Fruit fly (Drosophila melanogaster): ENCODE results near the gene CG10561.

CG10561 gene

DNA sequence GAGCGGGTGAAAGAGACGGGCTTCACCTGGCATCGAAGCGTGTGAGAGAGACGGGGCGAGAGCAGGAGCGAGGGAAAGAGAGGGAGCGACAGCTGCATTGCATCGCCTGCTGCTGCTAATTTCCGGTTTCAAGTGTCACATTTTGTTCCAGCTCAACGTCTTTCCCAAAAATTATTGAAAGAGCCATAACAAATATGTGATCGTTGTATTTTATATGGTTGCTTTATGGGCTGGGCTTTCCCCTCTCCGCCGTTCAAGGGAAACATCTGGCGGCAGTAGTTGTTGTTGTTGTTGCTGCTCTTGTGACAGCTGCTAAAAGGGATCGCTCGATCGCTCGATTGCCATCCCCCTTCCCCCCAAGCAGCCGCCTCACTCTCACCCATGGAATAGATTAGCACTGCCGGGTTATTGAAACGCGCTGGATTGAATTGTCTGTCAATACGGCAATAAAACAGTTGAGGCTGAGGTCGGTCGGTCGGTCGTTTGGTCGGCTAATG, 40.7 kb downstream of the CG10561 start (continued):
- TF ChIP-seq CG12071 (GFP tag; optimal IDR thresholded peaks at IDR 0.05) = no peak
- TF ChIP-seq zf30C (GFP tag; optimal IDR thresholded peaks at IDR 0.05) = no peak
- peak; percentile 9 for TF ChIP-seq CG1603 (tag; optimal IDR thresholded peaks at IDR 0.05)
- TF ChIP-seq CG10543 (GFP tag; optimal IDR thresholded peaks at IDR 0.05) = peak; percentile 38
- TF ChIP-seq Poxn (GFP tag; IDR thresholded peaks at IDR 0.05) = no peak
- TF ChIP-seq Adf1 (GFP tag; IDR thresholded peaks at IDR 0.05) = peak; percentile 14; the same call in 1 of the 2 replicates
- peak; percentile 31; the same call in 1 of the 2 replicates for TF ChIP-seq Awh (GFP tag; IDR thresholded peaks at IDR 0.05)
- TF ChIP-seq ato (GFP tag; IDR thresholded peaks at IDR 0.05; ENCODE audit: partially characterized antibody) = no peak
- no peak for TF ChIP-seq Bdp1 (GFP tag; optimal IDR thresholded peaks at IDR 0.05)
- no peak for TF ChIP-seq CG10267 (tag; optimal IDR thresholded peaks at IDR 0.05)
- TF ChIP-seq zen2 (GFP tag; IDR thresholded peaks at IDR 0.05; ENCODE audit: partially characterized antibody) = no peak
- TF ChIP-seq nom (GFP tag; optimal IDR thresholded peaks at IDR 0.05) = peak; percentile 60
- TF ChIP-seq Atf-2 (GFP tag; optimal IDR thresholded peaks at IDR 0.05) = no peak
- no peak for TF ChIP-seq Hmr (GFP tag; optimal IDR thresholded peaks at IDR 0.05)
- no peak for TF ChIP-seq unc-4 (GFP tag; IDR thresholded peaks at IDR 0.05; ENCODE audit: partially characterized antibody)
- TF ChIP-seq zfh1 (GFP tag; IDR thresholded peaks at IDR 0.05) = peak; percentile 18; the same call in 1 of the 3 replicates
- no peak for TF ChIP-seq D (optimal IDR thresholded peaks at IDR 0.05)
- TF ChIP-seq D (GFP tag; optimal IDR thresholded peaks at IDR 0.05) = no peak
- no peak for TF ChIP-seq CG15269 (tag; optimal IDR thresholded peaks at IDR 0.05)
- TF ChIP-seq tio (GFP tag; optimal IDR thresholded peaks at IDR 0.05) = no peak
- TF ChIP-seq abd-A (tag; optimal IDR thresholded peaks at IDR 0.05) = peak; percentile 78
- TF ChIP-seq crol (GFP tag; IDR thresholded peaks at IDR 0.05) = peak; percentile 90
- peak in 1 of 2 experiments; percentile 37 for TF ChIP-seq insv (GFP tag; optimal IDR thresholded peaks at IDR 0.05)
- TF ChIP-seq D19A (tag; optimal IDR thresholded peaks at IDR 0.05) = peak; percentile 11
- no peak for TF ChIP-seq fu2 (GFP tag; optimal IDR thresholded peaks at IDR 0.05)
- TF ChIP-seq peb (GFP tag; IDR thresholded peaks at IDR 0.05) = no peak
- no peak for TF ChIP-seq CG10565 (GFP tag; optimal IDR thresholded peaks at IDR 0.05)
- TF ChIP-seq inv (GFP tag; IDR thresholded peaks at IDR 0.05; ENCODE audit: partially characterized antibody) = no peak
- TF ChIP-seq CG32767 (GFP tag; IDR thresholded peaks at IDR 0.05) = 0 out of 2 replicates have a peak, but pooled peaks have one; percentile 16
- TF ChIP-seq CG14441 (GFP tag; IDR thresholded peaks at IDR 0.05) = 0 out of 2 replicates have a peak, but pooled peaks have one; percentile 11
- TF ChIP-seq Jarid2 (GFP tag; optimal IDR thresholded peaks at IDR 0.05) = no peak
- TF ChIP-seq MBD-R2 (GFP tag; IDR thresholded peaks at IDR 0.05) = no peak
- peak; percentile 73 for TF ChIP-seq sens (GFP tag)
- no peak for TF ChIP-seq kay (GFP tag; optimal IDR thresholded peaks at IDR 0.05)
- no peak for TF ChIP-seq Dp (GFP tag; optimal IDR thresholded peaks at IDR 0.05)
- no peak for TF ChIP-seq Gsc (GFP tag; IDR thresholded peaks at IDR 0.05)
- TF ChIP-seq odd (GFP tag; optimal IDR thresholded peaks at IDR 0.05) = no peak
- no peak for TF ChIP-seq Usf (GFP tag; optimal IDR thresholded peaks at IDR 0.05)
- peak; percentile 61 for TF ChIP-seq vvl (GFP tag; IDR thresholded peaks at IDR 0.05)
- no peak for TF ChIP-seq Ptx1 (GFP tag; IDR thresholded peaks at IDR 0.05)
- TF ChIP-seq CG2712 (tag; optimal IDR thresholded peaks at IDR 0.05) = peak; percentile 7
- no peak for TF ChIP-seq ken (GFP tag; IDR thresholded peaks at IDR 0.05)
- TF ChIP-seq gro (GFP tag; optimal IDR thresholded peaks at IDR 0.05) = no peak
- no peak for TF ChIP-seq CG3281 (GFP tag; optimal IDR thresholded peaks at IDR 0.05)
- TF ChIP-seq ac (GFP tag; optimal IDR thresholded peaks at IDR 0.05) = peak; percentile 98
- TF ChIP-seq CG11504 (tag; optimal IDR thresholded peaks at IDR 0.05) = no peak
- TF ChIP-seq Lhr (GFP tag; optimal IDR thresholded peaks at IDR 0.05) = no peak
- no peak for TF ChIP-seq NC2α (GFP tag; optimal IDR thresholded peaks at IDR 0.05)
- no peak for TF ChIP-seq Ravus (GFP tag; IDR thresholded peaks at IDR 0.05)
- TF ChIP-seq CG12769 (tag; optimal IDR thresholded peaks at IDR 0.05) = peak; percentile 50
- TF ChIP-seq CG15601 (tag; optimal IDR thresholded peaks at IDR 0.05) = peak; percentile 40

Measured in whole organism, embryonic.